Fruit fly (Drosophila melanogaster) whole organism, embryonic: ENCODE data around the gene armi.

Experiments used
- Asciz ChIP-seq: fragments of 200-800 bp; sonication (Bioruptor generic); optimal IDR thresholded peaks from 2 replicates; lab custom pipeline; 2017; ENCODE audit warnings: missing biosample characterization, mild to moderate bottlenecking, missing genetic modification characterization, missing genetic modification reagents
- Bdp1 ChIP-seq: fragments of 200-800 bp; sonication (Bioruptor generic); optimal IDR thresholded peaks from 3 replicates; lab custom pipeline; 2016; ENCODE audit warnings: missing biosample characterization, missing genetic modification characterization
- CG10565 ChIP-seq: fragments of 200-800 bp; sonication (Bioruptor generic); optimal IDR thresholded peaks from 3 replicates; lab custom pipeline; 2016; ENCODE audit warnings: missing biosample characterization, mild to moderate bottlenecking, missing genetic modification characterization
- CG11398 ChIP-seq: fragments of 200-800 bp; sonication (Bioruptor generic); optimal IDR thresholded peaks from 2 replicates; lab custom pipeline; 2016; ENCODE audit warnings: missing biosample characterization, missing genetic modification characterization
- CG11504 ChIP-seq: fragments of 200-800 bp; sonication (Bioruptor generic); optimal IDR thresholded peaks from 3 replicates; lab custom pipeline; 2019; ENCODE audit warnings: missing biosample characterization, mild to moderate bottlenecking, missing genetic modification characterization, moderate library complexity
- CG12071 ChIP-seq: fragments of 200-800 bp; sonication (Bioruptor generic); optimal IDR thresholded peaks from 3 replicates; lab custom pipeline; 2018; ENCODE audit warnings: missing biosample characterization, mild to moderate bottlenecking, missing genetic modification characterization
- CG15073 ChIP-seq: fragments of 200-800 bp; sonication (Bioruptor generic); optimal IDR thresholded peaks from 2 replicates; lab custom pipeline; 2016; ENCODE audit warnings: missing biosample characterization, missing genetic modification characterization
- CG16779 ChIP-seq: fragments of 200-800 bp; sonication (Bioruptor generic); IDR thresholded peaks from 2 replicates; pipeline ENCODE4 v1.3.6; 2022; ENCODE audit warnings: missing biosample characterization, missing genetic modification characterization
- CG17186 ChIP-seq: fragments of 200-800 bp; sonication (Bioruptor generic); optimal IDR thresholded peaks from 3 replicates; lab custom pipeline; 2017; ENCODE audit warnings: missing biosample characterization, missing genetic modification reagents, missing genetic modification characterization
- CG17802 ChIP-seq: fragments of 200-800 bp; sonication (Bioruptor generic); optimal IDR thresholded peaks from 2 replicates; lab custom pipeline; 2018; ENCODE audit warnings: missing biosample characterization, mild to moderate bottlenecking, missing genetic modification characterization, moderate library complexity
- CG18262 ChIP-seq: fragments of 200-800 bp; optimal IDR thresholded peaks from 3 replicates; lab custom pipeline; 2019; ENCODE audit warnings: missing biosample characterization, mild to moderate bottlenecking, missing genetic modification characterization, moderate library complexity
- CG18476 ChIP-seq: fragments of 200-800 bp; sonication (Bioruptor generic); optimal IDR thresholded peaks from 2 replicates; lab custom pipeline; 2016; ENCODE audit warnings: missing biosample characterization, mild to moderate bottlenecking, missing genetic modification characterization
- CG2875 ChIP-seq: fragments of 200-800 bp; sonication (Bioruptor generic); optimal IDR thresholded peaks from 2 replicates; lab custom pipeline; 2017; ENCODE audit warnings: missing biosample characterization, mild to moderate bottlenecking, missing genetic modification characterization, missing genetic modification reagents
- CG30020 ChIP-seq: fragments of 200-800 bp; optimal IDR thresholded peaks from 2 replicates; lab custom pipeline; 2019; ENCODE audit warnings: missing biosample characterization, mild to moderate bottlenecking, missing genetic modification characterization, moderate library complexity
- CG30431 ChIP-seq: fragments of 200-800 bp; sonication (Bioruptor generic); optimal IDR thresholded peaks from 2 replicates; lab custom pipeline; 2017; ENCODE audit warnings: missing biosample characterization, missing genetic modification characterization
- CG3065 ChIP-seq: fragments of 200-800 bp; sonication (Bioruptor generic); optimal IDR thresholded peaks from 2 replicates; lab custom pipeline; 2016; ENCODE audit warnings: missing biosample characterization, missing genetic modification characterization
- CG31441 ChIP-seq: fragments of 200-800 bp; sonication (Bioruptor generic); IDR thresholded peaks from 2 replicates; pipeline ENCODE4 v1.3.6; 2022; ENCODE audit warnings: missing biosample characterization, missing genetic modification characterization
- CG3847 ChIP-seq: fragments of 200-800 bp; sonication (Bioruptor generic); IDR thresholded peaks from 2 replicates; pipeline ENCODE4 v1.3.6; 2022; ENCODE audit warnings: missing biosample characterization, missing genetic modification characterization
- CG4707 ChIP-seq: fragments of 200-800 bp; sonication (Bioruptor generic); optimal IDR thresholded peaks from 2 replicates; lab custom pipeline; 2018; ENCODE audit warnings: missing biosample characterization, mild to moderate bottlenecking, missing genetic modification characterization, moderate library complexity
- CG7928 ChIP-seq: fragments of 200-800 bp; sonication (Bioruptor generic); optimal IDR thresholded peaks from 2 replicates; lab custom pipeline; 2017; ENCODE audit warnings: missing biosample characterization, mild to moderate bottlenecking, missing genetic modification characterization
- CG9727 ChIP-seq: fragments of 200-800 bp; sonication (Bioruptor generic); optimal IDR thresholded peaks from 3 replicates; lab custom pipeline; 2017; ENCODE audit warnings: missing biosample characterization, mild to moderate bottlenecking, missing genetic modification characterization
- CG9817 ChIP-seq: fragments of 200-800 bp; sonication (Bioruptor generic); optimal IDR thresholded peaks from 2 replicates; lab custom pipeline; 2018; ENCODE audit warnings: missing biosample characterization, mild to moderate bottlenecking, missing genetic modification characterization, moderate library complexity
- CHES-1-like ChIP-seq: fragments of 200-800 bp; sonication (Bioruptor generic); optimal IDR thresholded peaks from 2 replicates; lab custom pipeline; 2016; ENCODE audit warnings: missing biosample characterization, missing genetic modification characterization
- D19B ChIP-seq: fragments of 200-800 bp; sonication (Bioruptor generic); optimal IDR thresholded peaks from 2 replicates; lab custom pipeline; 2017; ENCODE audit warnings: missing biosample characterization, mild to moderate bottlenecking, missing genetic modification characterization
- Fer3 ChIP-seq: fragments of 200-800 bp; sonication (Bioruptor generic); optimal IDR thresholded peaks from 2 replicates; lab custom pipeline; 2018; ENCODE audit warnings: missing biosample characterization, mild to moderate bottlenecking, missing genetic modification characterization, moderate library complexity
- HLH54F ChIP-seq: fragments of 200-800 bp; sonication (Bioruptor generic); optimal IDR thresholded peaks from 3 replicates; lab custom pipeline; 2016; ENCODE audit warnings: missing biosample characterization, missing genetic modification characterization
- Hey ChIP-seq: fragments of 200-800 bp; sonication (Bioruptor generic); optimal IDR thresholded peaks from 3 replicates; lab custom pipeline; 2018; ENCODE audit warnings: missing biosample characterization, mild to moderate bottlenecking, missing genetic modification characterization
- Mes4 ChIP-seq: fragments of 200-800 bp; sonication (Bioruptor generic); optimal IDR thresholded peaks from 2 replicates; lab custom pipeline; 2016; ENCODE audit warnings: missing biosample characterization, missing genetic modification characterization
- Tbp ChIP-seq: fragments of >200 bp; optimal IDR thresholded peaks from 2 replicates; lab custom pipeline; 2018; ENCODE audit warnings: missing biosample characterization, missing genetic modification characterization
- Usf ChIP-seq: fragments of 200-800 bp; sonication (Bioruptor generic); optimal IDR thresholded peaks from 2 replicates; lab custom pipeline; 2017; ENCODE audit warnings: missing genotype, missing biosample characterization, missing genetic modification characterization
- ara ChIP-seq: fragments of 200-800 bp; sonication (Bioruptor generic); IDR thresholded peaks from 2 replicates; pipeline ENCODE4 v1.3.6; 2022; ENCODE audit warnings: missing biosample characterization, missing genetic modification characterization
- chif ChIP-seq, 2 experiments: fragments of 200-800 bp; sonication (Bioruptor generic); optimal IDR thresholded peaks; 3 replicates each; lab custom pipeline; 2016; ENCODE audit warnings: missing biosample characterization in 2 of 2, missing genetic modification characterization in 2 of 2
- chn ChIP-seq: fragments of 200-800 bp; sonication (Bioruptor generic); optimal IDR thresholded peaks from 2 replicates; lab custom pipeline; 2016; ENCODE audit warnings: missing biosample characterization, missing genetic modification characterization
- crol ChIP-seq: fragments of 200-800 bp; sonication (Bioruptor generic); IDR thresholded peaks from 2 replicates; pipeline ENCODE4 v1.3.6; 2022; ENCODE audit warnings: missing biosample characterization, missing genetic modification characterization
- dpn ChIP-seq, 2 experiments: fragments of 200-800 bp; sonication (Bioruptor generic); optimal IDR thresholded peaks; 3 replicates each; lab custom pipeline; 2016; ENCODE audit warnings: missing biosample characterization in 2 of 2, missing genetic modification characterization in 2 of 2
- dysf ChIP-seq: fragments of 200-800 bp; sonication (Bioruptor generic); IDR thresholded peaks from 3 replicates; pipeline ENCODE4 v1.3.6; 2022; ENCODE audit warnings: missing biosample characterization, missing genetic modification characterization
- gfzf ChIP-seq: fragments of 200-800 bp; sonication (Bioruptor generic); optimal IDR thresholded peaks from 2 replicates; lab custom pipeline; 2016; ENCODE audit warnings: missing biosample characterization, mild to moderate bottlenecking, missing genetic modification characterization, moderate library complexity
- gsb ChIP-seq: fragments of 200-800 bp; sonication (Bioruptor generic); IDR thresholded peaks from 2 replicates; pipeline ENCODE4 v1.3.6; 2022; ENCODE audit warnings: missing biosample characterization, missing genetic modification characterization
- lov ChIP-seq, 2 experiments: fragments of 200-800 bp in 1 of 2; fragments of >200 bp in 1 of 2; sonication (Bioruptor generic) in 1 of 2; IDR thresholded peaks in 1 of 2; optimal IDR thresholded peaks in 1 of 2; 2 replicates in 1 of 2; 3 replicates in 1 of 2; pipeline versions ENCODE4 v1.3.6 to Lab custom; 2017 to 2022; ENCODE audit warnings: missing biosample characterization in 1 of 2, missing genetic modification characterization in 1 of 2
- nerfin-2 ChIP-seq: fragments of 200-800 bp; sonication (Bioruptor generic); IDR thresholded peaks from 2 replicates; pipeline ENCODE4 v1.3.6; 2022; ENCODE audit warnings: missing biosample characterization, missing genetic modification characterization; ENCODE audit not compliant: partially characterized antibody
- otp ChIP-seq: fragments of 200-800 bp; sonication (Bioruptor generic); IDR thresholded peaks from 3 replicates; pipeline ENCODE4, ENCODE4 v1.3.6; 2022; ENCODE audit warnings: missing biosample characterization, missing genetic modification characterization
- psq ChIP-seq: fragments of 200-800 bp; sonication (Bioruptor generic); optimal IDR thresholded peaks from 2 replicates; lab custom pipeline; 2017; ENCODE audit warnings: missing biosample characterization, missing genetic modification characterization
- run ChIP-seq: fragments of 200-800 bp; sonication (Bioruptor generic); optimal IDR thresholded peaks from 3 replicates; lab custom pipeline; 2018; ENCODE audit warnings: missing biosample characterization, mild to moderate bottlenecking, missing genetic modification characterization
- sisA ChIP-seq: fragments of 200-800 bp; sonication (Bioruptor generic); IDR thresholded peaks from 2 replicates; pipeline ENCODE4 v1.3.6; 2022; ENCODE audit warnings: missing biosample characterization, missing genetic modification characterization
- slbo ChIP-seq: fragments of 200-800 bp; sonication (Bioruptor generic); IDR thresholded peaks from 2 replicates; pipeline ENCODE4 v1.3.6; 2022; ENCODE audit warnings: missing biosample characterization, missing genetic modification characterization
- toy ChIP-seq: fragments of 200-800 bp; sonication (Bioruptor generic); IDR thresholded peaks from 2 replicates; pipeline ENCODE4 v1.3.6; 2022; ENCODE audit warnings: missing biosample characterization, missing genetic modification characterization
- trh ChIP-seq: fragments of 200-800 bp; sonication (Bioruptor generic); optimal IDR thresholded peaks from 2 replicates; lab custom pipeline; 2016; ENCODE audit warnings: missing biosample characterization, missing genetic modification characterization
- twi ChIP-seq: fragments of 200-800 bp; optimal IDR thresholded peaks from 2 replicates; lab custom pipeline; 2019; ENCODE audit warnings: missing biosample characterization, mild to moderate bottlenecking, missing genetic modification characterization, moderate library complexity
- vfl ChIP-seq: fragments of 200-800 bp; sonication (Bioruptor generic); optimal IDR thresholded peaks from 2 replicates; lab custom pipeline; 2016; ENCODE audit warnings: missing biosample characterization, missing genetic modification characterization
- zen ChIP-seq: fragments of 200-800 bp; sonication (Bioruptor generic); optimal IDR thresholded peaks from 3 replicates; lab custom pipeline; 2018; ENCODE audit warnings: missing biosample characterization, mild to moderate bottlenecking, missing genetic modification characterization, moderate library complexity

The armi gene

DNA sequence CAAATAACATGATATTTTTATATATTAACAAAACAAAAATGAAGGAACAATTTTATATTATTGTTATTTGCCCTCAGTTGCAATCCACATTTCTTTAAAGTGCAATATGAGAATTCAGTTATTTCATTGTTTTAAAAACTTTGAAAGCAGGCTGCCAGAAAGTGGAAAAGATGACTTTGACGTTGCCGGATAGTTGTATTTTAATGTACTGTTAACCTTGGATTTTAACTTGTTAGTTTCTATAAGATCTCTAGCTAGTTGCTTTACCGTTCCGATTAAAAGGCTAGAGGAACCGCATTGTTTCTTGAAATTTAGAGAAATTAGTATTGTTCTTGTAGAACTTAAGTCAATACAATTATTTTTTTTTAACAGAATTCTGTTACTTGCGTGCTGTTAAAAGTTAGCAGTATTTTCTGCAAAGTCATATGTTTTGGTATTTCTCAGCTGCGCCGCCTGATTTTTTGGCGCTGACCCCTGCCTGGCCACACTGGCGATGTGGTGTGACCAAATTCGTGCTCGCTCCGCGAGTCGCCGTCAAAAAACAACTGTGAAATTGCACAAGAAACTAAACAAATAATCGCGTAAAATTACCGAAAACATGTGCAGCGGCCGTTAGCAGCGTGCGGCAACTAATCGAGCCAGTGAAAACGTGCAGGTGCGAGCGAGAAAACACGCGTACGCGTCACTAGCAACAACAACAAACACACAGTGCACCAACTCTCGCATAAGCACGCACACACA lies 54.3 kb downstream of the armi start, which contains the start of gene Eip63E (continued):
- TF ChIP-seq CG2875 (GFP tag; lab: Kevin White, UChicago) (no peak), CG16779 (GFP tag; lab: Robert Waterston, UW) (no peak), CG11398 (GFP tag; lab: Kevin White, UChicago) (no peak), dpn (GFP tag; optimal IDR thresholded peaks at IDR 0.05; lab: Kevin White, UChicago) (no peak), CG30431 (GFP tag; lab: Kevin White, UChicago) (no peak), gsb (no peak), twi (tag; lab: Kevin White, UChicago) (no peak), Hey (no peak), sisA (no peak), CG12071 (GFP tag; lab: Kevin White, UChicago) (peak; percentile 38), CG3065 (GFP tag; lab: Kevin White, UChicago) (no peak), CG4707 (GFP tag; lab: Kevin White, UChicago) (no peak), Fer3 (tag; lab: Kevin White, UChicago) (no peak), CG18476 (GFP tag; lab: Kevin White, UChicago) (no peak), chn (GFP tag; lab: Kevin White, UChicago) (no peak), chif (GFP tag; optimal IDR thresholded peaks at IDR 0.05; lab: Kevin White, UChicago) (no peak), lov (optimal IDR thresholded peaks at IDR 0.05; lab: Kevin White, UChicago) (no peak), lov (GFP tag; IDR thresholded peaks at IDR 0.05; lab: Robert Waterston, UW) (no peak), D19B (GFP tag; lab: Kevin White, UChicago) (no peak), Asciz (GFP tag; lab: Kevin White, UChicago) (no peak), CG17802 (tag; lab: Kevin White, UChicago) (no peak), Bdp1 (no peak), CG17186 (GFP tag; lab: Kevin White, UChicago) (peak; percentile 34), run (tag; lab: Kevin White, UChicago) (peak; percentile 20), CG31441 (GFP tag; lab: Robert Waterston, UW) (0 out of 2 replicates have a peak, but pooled peaks have one; percentile 26), otp (no peak), Mes4 (no peak), trh (GFP tag; lab: Kevin White, UChicago) (no peak), slbo (GFP tag; lab: Robert Waterston, UW) (no peak), crol (no peak), CG18262 (tag; lab: Kevin White, UChicago) (no peak), CG15073 (GFP tag; lab: Kevin White, UChicago) (no peak), Tbp (GFP tag; lab: Kevin White, UChicago) (no peak), gfzf (GFP tag; lab: Kevin White, UChicago) (peak; percentile 87), CG9817 (tag; lab: Kevin White, UChicago) (no peak), CG11504 (tag; lab: Kevin White, UChicago) (peak; percentile 70), Usf (GFP tag; lab: Kevin White, UChicago) (no peak), CG10565 (GFP tag; lab: Kevin White, UChicago) (no peak), HLH54F (GFP tag; lab: Kevin White, UChicago) (no peak), dysf (GFP tag; lab: Robert Waterston, UW) (no peak; the same call in 2 of the 3 replicates), vfl (GFP tag; lab: Kevin White, UChicago) (no peak), zen (tag; lab: Kevin White, UChicago) (no peak), ara (GFP tag; lab: Robert Waterston, UW) (no peak), CG7928 (no peak), CG9727 (GFP tag; lab: Kevin White, UChicago) (peak; percentile 4), CG30020 (no peak), CG3847 (GFP tag; lab: Robert Waterston, UW) (peak; percentile 26; the same call in 1 of the 2 replicates), psq (GFP tag; lab: Kevin White, UChicago) (no peak), toy (GFP tag; lab: Robert Waterston, UW) (no peak), nerfin-2 (GFP tag; lab: Robert Waterston, UW) (peak; percentile 20; the same call in 1 of the 2 replicates), CHES-1-like (GFP tag; lab: Kevin White, UChicago) (no peak)
